Worm (Caenorhabditis elegans): ENCODE results near the gene soc-2.

DNA sequence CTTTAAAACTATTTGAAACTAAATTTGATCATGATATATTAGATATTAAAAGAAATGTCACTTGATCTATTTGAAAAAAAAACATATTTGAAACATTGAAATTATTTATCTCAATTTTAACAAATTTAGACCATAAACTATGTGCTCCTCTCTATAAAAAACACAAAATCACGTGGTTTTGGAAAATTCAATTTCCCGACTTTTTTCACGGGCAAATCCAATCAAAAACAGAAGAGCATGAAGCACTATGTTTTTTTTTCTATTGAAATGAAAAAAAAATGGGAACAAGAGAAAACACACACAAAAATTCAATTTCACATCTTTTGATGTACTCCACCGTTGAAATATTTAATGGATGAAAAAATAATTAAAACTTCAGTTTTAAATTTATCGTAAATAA lies 13.1 kb downstream of the soc-2 start:
- TF ChIP-seq unc-130 (GFP tag; optimal IDR thresholded peaks at IDR 0.05) (no peak), mes-4 (tag; optimal IDR thresholded peaks at IDR 0.05) (no peak), lin-26 (GFP tag; IDR thresholded peaks at IDR 0.05) (no peak), ekl-4 (GFP tag; IDR thresholded peaks at IDR 0.05) (no peak), snpc-4 (GFP tag; optimal IDR thresholded peaks at IDR 0.05) (no peak), snpc-4 (tag; optimal IDR thresholded peaks at IDR 0.05) (no peak), hmg-1.2 (GFP tag; IDR thresholded peaks at IDR 0.05) (no peak), Y95B8A.8 (GFP tag; IDR thresholded peaks at IDR 0.05) (no peak), F57C9.4 (tag; optimal IDR thresholded peaks at IDR 0.05) (no peak), T07F8.4 (tag; optimal IDR thresholded peaks at IDR 0.05) (no peak), nhr-27 (tag; optimal IDR thresholded peaks at IDR 0.05) (no peak), dpl-1 (GFP tag; optimal IDR thresholded peaks at IDR 0.05) (no peak), F49E8.2 (tag; optimal IDR thresholded peaks at IDR 0.05; ENCODE audit: insufficient read depth) (no peak), ceh-100 (GFP tag; IDR thresholded peaks at IDR 0.05) (no peak)

Measured in whole organism, young adult.